Worm (Caenorhabditis elegans) whole organism, L3 larva: ENCODE measurements around the gene ztf-13.

ENCODE experiments used
- aly-2 ChIP-seq: fragments of 150-350 bp; optimal IDR thresholded peaks from 2 replicates; lab custom pipeline; 2014; ENCODE audit warnings: missing biosample characterization, missing genetic modification characterization
- ceh-16 ChIP-seq: sonication (generic microtip); optimal IDR thresholded peaks from 2 replicates; lab custom pipeline; 2017; ENCODE audit warnings: missing biosample characterization, missing genetic modification characterization
- egl-5 ChIP-seq: fragments of 150-350 bp; optimal IDR thresholded peaks from 2 replicates; lab custom pipeline; 2017; ENCODE audit warnings: missing biosample characterization, missing genetic modification reagents, missing genetic modification characterization, inconsistent platforms
- elt-2 ChIP-seq: sonication (generic microtip); optimal IDR thresholded peaks from 2 replicates; lab custom pipeline; 2016; ENCODE audit warnings: missing genetic modification reagents, mild to moderate bottlenecking, missing genetic modification characterization, missing compliant biosample characterization
- fkh-10 ChIP-seq: sonication (generic microtip); optimal IDR thresholded peaks from 2 replicates; lab custom pipeline; 2017; ENCODE audit warnings: missing biosample characterization, missing genetic modification reagents, missing genetic modification characterization
- hmg-11 ChIP-seq: sonication (generic microtip); optimal IDR thresholded peaks from 2 replicates; lab custom pipeline; 2016; ENCODE audit warnings: missing genetic modification characterization, missing compliant biosample characterization
- nhr-28 ChIP-seq: fragments of 150-350 bp; optimal IDR thresholded peaks from 2 replicates; lab custom pipeline; 2014; ENCODE audit warnings: missing biosample characterization, missing genetic modification characterization
- pha-4 ChIP-seq: fragments of 150-350 bp; optimal IDR thresholded peaks from 2 replicates; lab custom pipeline; 2014; ENCODE audit warnings: missing biosample characterization, missing genetic modification reagents, missing genetic modification characterization
- pqm-1 ChIP-seq: fragments of 150-350 bp; optimal IDR thresholded peaks from 2 replicates; lab custom pipeline; 2017; ENCODE audit warnings: missing biosample characterization, missing genetic modification characterization, inconsistent platforms
- ztf-4 ChIP-seq: fragments of 150-350 bp; optimal IDR thresholded peaks from 2 replicates; lab custom pipeline; 2014; ENCODE audit warnings: missing biosample characterization, missing genetic modification characterization

The ztf-13 gene

ce11 chrX:3054802-3055201 is 47.2 kb downstream of the ztf-13 start, which contains the start of gene twk-26:
TSS of gene twk-26 (minus strand) at chrX:3054824.
- TF ChIP-seq nhr-28 (no peak), aly-2 (tag; lab: Kevin White, UChicago) (no peak), fkh-10 (GFP tag; lab: Kevin White, UChicago) (no peak), ztf-4 (tag; lab: Kevin White, UChicago) (no peak), hmg-11 (tag; lab: Kevin White, UChicago) (no peak), elt-2 (tag; lab: Kevin White, UChicago) (peak; percentile 89), pha-4 (peak; percentile 2), ceh-16 (tag; lab: Kevin White, UChicago) (no peak), pqm-1 (tag; lab: Kevin White, UChicago) (no peak)

ce11 chrX:3054394-3054793 is 47.6 kb downstream of the ztf-13 start:
- TF ChIP-seq hmg-11 (tag; lab: Kevin White, UChicago): no peak
- TF ChIP-seq pqm-1 (tag; lab: Kevin White, UChicago): peak; percentile 40

DNA sequence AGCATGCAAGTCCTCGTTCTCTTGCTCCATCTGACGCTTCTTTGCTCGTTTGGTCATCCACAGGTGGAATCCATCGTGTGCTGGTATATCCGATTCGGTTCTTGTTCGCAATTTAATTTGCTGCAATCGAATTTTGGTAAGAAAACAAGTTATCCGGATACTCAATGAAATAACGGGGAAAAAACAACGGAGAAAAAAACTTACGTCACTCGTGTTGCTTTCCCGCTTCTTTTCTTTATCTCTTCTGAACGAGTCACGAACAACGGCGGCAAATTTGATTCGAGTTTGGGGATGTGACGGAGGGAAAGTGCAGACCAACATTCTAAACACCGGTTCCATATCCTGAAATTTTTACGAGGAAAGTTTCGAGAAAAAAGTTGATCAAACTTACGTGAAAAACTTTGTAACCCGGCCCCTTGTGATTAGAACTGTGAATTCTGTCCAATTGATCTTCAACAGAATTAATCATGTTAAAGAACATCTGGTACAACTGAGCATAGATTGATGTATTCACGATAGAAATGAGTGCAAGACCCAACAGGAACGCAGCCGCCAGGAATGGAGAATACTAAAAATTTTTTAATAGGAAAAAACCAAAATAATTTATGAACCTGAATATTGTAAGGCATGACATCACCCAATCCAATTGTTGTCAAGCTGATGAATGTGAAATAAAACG is 50.5 kb downstream of the ztf-13 start:
- TF ChIP-seq fkh-10 (GFP tag; lab: Kevin White, UChicago): peak; percentile 84
- TF ChIP-seq egl-5: no peak
